Fruit fly (Drosophila melanogaster) whole organism, embryonic: ENCODE measurements around the gene CG13113.

Experiments
- ATbp ChIP-seq: fragments of 200-800 bp; sonication (Bioruptor generic); optimal IDR thresholded peaks from 2 replicates; lab custom pipeline; 2017; ENCODE audit warnings: missing biosample characterization, mild to moderate bottlenecking, missing genetic modification characterization, missing genetic modification reagents
- CG10431 ChIP-seq: fragments of 200-800 bp; sonication (Bioruptor generic); optimal IDR thresholded peaks from 3 replicates; lab custom pipeline; 2018; ENCODE audit warnings: missing biosample characterization, mild to moderate bottlenecking, missing genetic modification characterization
- CG11695 ChIP-seq: fragments of 200-800 bp; sonication (Bioruptor generic); IDR thresholded peaks from 3 replicates; pipeline ENCODE4 v1.3.6; 2022; ENCODE audit warnings: missing biosample characterization, missing genetic modification characterization
- CG13624 ChIP-seq: fragments of 200-800 bp; sonication (Bioruptor generic); optimal IDR thresholded peaks from 2 replicates; lab custom pipeline; 2016; ENCODE audit warnings: missing biosample characterization, missing genetic modification characterization
- CG17829 ChIP-seq: fragments of 200-800 bp; optimal IDR thresholded peaks from 2 replicates; lab custom pipeline; 2019; ENCODE audit warnings: missing biosample characterization, mild to moderate bottlenecking, missing genetic modification characterization, moderate library complexity
- CG18476 ChIP-seq: fragments of 200-800 bp; sonication (Bioruptor generic); optimal IDR thresholded peaks from 2 replicates; lab custom pipeline; 2016; ENCODE audit warnings: missing biosample characterization, mild to moderate bottlenecking, missing genetic modification characterization
- CG2129 ChIP-seq: fragments of 200-800 bp; sonication (Bioruptor generic); IDR thresholded peaks from 2 replicates; pipeline ENCODE4 v1.3.6; 2022; ENCODE audit warnings: missing biosample characterization, missing genetic modification characterization; ENCODE audit not compliant: partially characterized antibody
- CG30020 ChIP-seq: fragments of 200-800 bp; optimal IDR thresholded peaks from 2 replicates; lab custom pipeline; 2019; ENCODE audit warnings: missing biosample characterization, mild to moderate bottlenecking, missing genetic modification characterization, moderate library complexity
- CG33213 ChIP-seq: fragments of 200-800 bp; sonication (Bioruptor generic); optimal IDR thresholded peaks from 3 replicates; lab custom pipeline; 2016; ENCODE audit warnings: missing biosample characterization, missing genetic modification characterization
- CG4854 ChIP-seq: fragments of 200-800 bp; sonication (Bioruptor generic); optimal IDR thresholded peaks from 2 replicates; lab custom pipeline; 2016; ENCODE audit warnings: missing biosample characterization, missing genetic modification characterization, inconsistent platforms
- CG7357 ChIP-seq: fragments of 200-800 bp; sonication (Bioruptor generic); IDR thresholded peaks from 3 replicates; pipeline ENCODE4 v1.3.6; 2022; ENCODE audit warnings: missing biosample characterization, missing genetic modification characterization
- CG8944 ChIP-seq: fragments of 200-800 bp; sonication (Bioruptor generic); optimal IDR thresholded peaks from 3 replicates; lab custom pipeline; 2016; ENCODE audit warnings: missing biosample characterization, missing genetic modification characterization
- CG9932 ChIP-seq: fragments of 200-800 bp; sonication (Bioruptor generic); IDR thresholded peaks from 2 replicates; pipeline ENCODE4 v1.3.6; 2022; ENCODE audit warnings: missing biosample characterization, missing genetic modification characterization
- D ChIP-seq, 2 experiments: fragments of 200-800 bp in 1 of 2; fragments of >200 bp in 1 of 2; sonication (Bioruptor generic) in 1 of 2; optimal IDR thresholded peaks; 2 replicates in 1 of 2; 3 replicates in 1 of 2; lab custom pipeline; 2017; ENCODE audit warnings: mild to moderate bottlenecking in 1 of 2, missing biosample characterization in 1 of 2, missing genetic modification characterization in 1 of 2, missing genetic modification reagents in 1 of 2
- Drgx ChIP-seq: fragments of 200-800 bp; sonication (Bioruptor generic); IDR thresholded peaks from 2 replicates; pipeline ENCODE4 v1.3.6; 2022; ENCODE audit warnings: missing biosample characterization, missing genetic modification characterization
- E2f1 ChIP-seq: fragments of 200-800 bp; sonication (Bioruptor generic); IDR thresholded peaks from 2 replicates; pipeline ENCODE4 v1.3.6; 2022; ENCODE audit warnings: missing biosample characterization, missing genetic modification characterization
- Eip74EF ChIP-seq, 2 experiments: fragments of 200-800 bp in 1 of 2; fragments of >200 bp in 1 of 2; sonication (Bioruptor generic) in 1 of 2; optimal IDR thresholded peaks; 2 replicates each; lab custom pipeline; 2017 to 2019; ENCODE audit warnings: missing biosample characterization in 2 of 2, missing genetic modification characterization in 2 of 2, mild to moderate bottlenecking in 1 of 2, moderate library complexity in 1 of 2
- Hmr ChIP-seq: fragments of 200-800 bp; sonication (Bioruptor generic); optimal IDR thresholded peaks from 3 replicates; lab custom pipeline; 2017; ENCODE audit warnings: mild to moderate bottlenecking, missing biosample characterization, missing genetic modification reagents, missing genetic modification characterization
- Kr ChIP-seq: fragments of 200-800 bp; sonication (Bioruptor generic); optimal IDR thresholded peaks from 2 replicates; lab custom pipeline; 2017; ENCODE audit warnings: missing biosample characterization, mild to moderate bottlenecking, missing genetic modification characterization
- Med ChIP-seq: fragments of 200-800 bp; sonication (Bioruptor generic); peaks from one replicate; lab custom pipeline; 2016; ENCODE audit warnings: missing biosample characterization, missing genetic modification characterization, mild to moderate bottlenecking, inconsistent platforms, moderate library complexity
- Nf-YB ChIP-seq: fragments of 200-800 bp; sonication (Bioruptor generic); optimal IDR thresholded peaks from 3 replicates; lab custom pipeline; 2019; ENCODE audit warnings: missing biosample characterization, mild to moderate bottlenecking, missing genetic modification characterization, moderate library complexity
- Oaz ChIP-seq: fragments of 200-800 bp; sonication (Bioruptor generic); IDR thresholded peaks from 2 replicates; pipeline ENCODE4 v1.3.6; 2022; ENCODE audit warnings: missing biosample characterization, missing genetic modification characterization
- Pdp1 ChIP-seq, 2 experiments: fragments of 200-800 bp; sonication (Bioruptor generic); optimal IDR thresholded peaks; 3 replicates each; lab custom pipeline; 2016; ENCODE audit warnings: missing biosample characterization in 2 of 2, missing genetic modification characterization in 2 of 2, mild to moderate bottlenecking in 1 of 2, moderate library complexity in 1 of 2
- Ravus ChIP-seq: fragments of 200-800 bp; sonication (Bioruptor generic); IDR thresholded peaks from 2 replicates; pipeline ENCODE4 v1.3.6; 2022; ENCODE audit warnings: missing biosample characterization, missing genetic modification characterization
- Six4 ChIP-seq: fragments of 200-800 bp; sonication (Bioruptor generic); optimal IDR thresholded peaks from 2 replicates; lab custom pipeline; 2016; ENCODE audit warnings: missing biosample characterization, missing genetic modification characterization
- Sry-δ ChIP-seq: fragments of 200-800 bp; sonication (Bioruptor generic); optimal IDR thresholded peaks from 2 replicates; lab custom pipeline; 2016; ENCODE audit warnings: missing biosample characterization, missing genetic modification characterization
- Vsx1 ChIP-seq: fragments of 200-800 bp; sonication (Bioruptor generic); optimal IDR thresholded peaks from 2 replicates; lab custom pipeline; 2017; ENCODE audit warnings: missing biosample characterization, mild to moderate bottlenecking, missing genetic modification characterization, missing genetic modification reagents
- al ChIP-seq: fragments of 200-800 bp; sonication (Bioruptor generic); IDR thresholded peaks from 2 replicates; pipeline ENCODE4 v1.3.6; 2022; ENCODE audit warnings: missing biosample characterization, missing genetic modification characterization
- aop ChIP-seq: fragments of 200-800 bp; sonication (Bioruptor generic); IDR thresholded peaks from 2 replicates; pipeline ENCODE4 v1.3.6; 2022; ENCODE audit warnings: missing biosample characterization, missing genetic modification characterization
- chm ChIP-seq: fragments of 200-800 bp; sonication (Bioruptor generic); IDR thresholded peaks from 2 replicates; pipeline ENCODE4 v1.3.6; 2022; ENCODE audit warnings: missing biosample characterization, missing genetic modification characterization
- corto ChIP-seq: fragments of 200-800 bp; sonication (Bioruptor generic); optimal IDR thresholded peaks from 2 replicates; lab custom pipeline; 2016; ENCODE audit warnings: missing biosample characterization, mild to moderate bottlenecking, missing genetic modification characterization, moderate library complexity
- crc ChIP-seq: fragments of 200-800 bp; sonication (Bioruptor generic); optimal IDR thresholded peaks from 2 replicates; lab custom pipeline; 2016; ENCODE audit warnings: missing biosample characterization, missing genetic modification characterization
- cwo ChIP-seq: fragments of 200-800 bp; sonication (Bioruptor generic); optimal IDR thresholded peaks from 3 replicates; lab custom pipeline; 2017; ENCODE audit warnings: missing biosample characterization, missing genetic modification characterization, mild to moderate bottlenecking, moderate library complexity, missing genetic modification reagents
- gcm ChIP-seq: fragments of 200-800 bp; sonication (Bioruptor generic); optimal IDR thresholded peaks from 2 replicates; lab custom pipeline; 2019; ENCODE audit warnings: missing biosample characterization, mild to moderate bottlenecking, missing genetic modification characterization, moderate library complexity
- gsb ChIP-seq: fragments of 200-800 bp; sonication (Bioruptor generic); IDR thresholded peaks from 2 replicates; pipeline ENCODE4 v1.3.6; 2022; ENCODE audit warnings: missing biosample characterization, missing genetic modification characterization
- her ChIP-seq: fragments of 200-800 bp; sonication (Bioruptor generic); optimal IDR thresholded peaks from 2 replicates; lab custom pipeline; 2016; ENCODE audit warnings: missing biosample characterization, missing genetic modification characterization
- hth ChIP-seq: fragments of >200 bp; optimal IDR thresholded peaks from 2 replicates; lab custom pipeline; 2017; ENCODE audit warnings: inconsistent platforms
- ind ChIP-seq: fragments of 200-800 bp; sonication (Bioruptor generic); optimal IDR thresholded peaks from 3 replicates; lab custom pipeline; 2016; ENCODE audit warnings: missing biosample characterization, missing genetic modification characterization
- knrl ChIP-seq: fragments of 200-800 bp; sonication (Bioruptor generic); IDR thresholded peaks from 3 replicates; pipeline ENCODE4 v1.3.6; 2022; ENCODE audit warnings: missing biosample characterization, missing genetic modification characterization; ENCODE audit not compliant: partially characterized antibody
- lab ChIP-seq: fragments of 200-800 bp; sonication (Bioruptor generic); optimal IDR thresholded peaks from 3 replicates; lab custom pipeline; 2017; ENCODE audit warnings: missing biosample characterization, missing genetic modification characterization, mild to moderate bottlenecking, moderate library complexity, missing genetic modification reagents
- lola ChIP-seq, 3 experiments: fragments of >200 bp in 2 of 3; fragments of 200-800 bp in 1 of 3; sonication (Bioruptor generic) in 1 of 3; optimal IDR thresholded peaks; 2 replicates each; lab custom pipeline; 2017 to 2019; ENCODE audit warnings: missing biosample characterization in 3 of 3, missing genetic modification characterization in 3 of 3, mild to moderate bottlenecking in 1 of 3, moderate library complexity in 1 of 3
- oc ChIP-seq: fragments of 200-800 bp; sonication (Bioruptor generic); optimal IDR thresholded peaks from 2 replicates; lab custom pipeline; 2018; ENCODE audit warnings: missing biosample characterization, mild to moderate bottlenecking, missing genetic modification characterization, moderate library complexity
- psq ChIP-seq: fragments of 200-800 bp; sonication (Bioruptor generic); optimal IDR thresholded peaks from 2 replicates; lab custom pipeline; 2017; ENCODE audit warnings: missing biosample characterization, missing genetic modification characterization
- sens ChIP-seq: fragments of 200-800 bp; sonication (Bioruptor generic); peaks from one replicate; lab custom pipeline; 2016; ENCODE audit warnings: missing biosample characterization, missing genetic modification characterization
- sima ChIP-seq: fragments of 200-800 bp; sonication (Bioruptor generic); optimal IDR thresholded peaks from 2 replicates; lab custom pipeline; 2016; ENCODE audit warnings: missing biosample characterization, missing genetic modification characterization
- trem ChIP-seq: fragments of 200-800 bp; optimal IDR thresholded peaks from 3 replicates; lab custom pipeline; 2019; ENCODE audit warnings: missing biosample characterization, mild to moderate bottlenecking, missing genetic modification characterization, moderate library complexity
- tup ChIP-seq: fragments of 200-800 bp; sonication (Bioruptor generic); optimal IDR thresholded peaks from 2 replicates; lab custom pipeline; 2016; ENCODE audit warnings: missing biosample characterization, mild to moderate bottlenecking, missing genetic modification characterization, moderate library complexity
- vnd ChIP-seq: fragments of 200-800 bp; sonication (Bioruptor generic); IDR thresholded peaks from 3 replicates; pipeline ENCODE4 v1.3.6; 2022; ENCODE audit warnings: missing biosample characterization, missing genetic modification characterization; ENCODE audit not compliant: partially characterized antibody
- zen ChIP-seq: fragments of 200-800 bp; sonication (Bioruptor generic); optimal IDR thresholded peaks from 3 replicates; lab custom pipeline; 2018; ENCODE audit warnings: missing biosample characterization, mild to moderate bottlenecking, missing genetic modification characterization, moderate library complexity
- zen2 ChIP-seq: fragments of 200-800 bp; sonication (Bioruptor generic); IDR thresholded peaks from 3 replicates; pipeline ENCODE4 v1.3.6; 2022; ENCODE audit warnings: missing biosample characterization, missing genetic modification characterization; ENCODE audit not compliant: partially characterized antibody

Gene CG13113

dm6 chr2L:9564527-9564926 lies 20.6 kb downstream of the CG13113 start (continued):
- TF ChIP-seq CG11695 (GFP tag; lab: Robert Waterston, UW) (peak; percentile 49; the same call in 1 of the 3 replicates), hth (no peak), CG4854 (no peak), ind (GFP tag; lab: Kevin White, UChicago) (peak; percentile 36), Six4 (GFP tag; lab: Kevin White, UChicago) (no peak), CG13624 (GFP tag; lab: Kevin White, UChicago) (no peak), oc (no peak), CG2129 (no peak), gcm (GFP tag; lab: Kevin White, UChicago) (peak; percentile 56), chm (no peak), gsb (GFP tag; lab: Robert Waterston, UW) (no peak), knrl (no peak), sima (no peak), crc (GFP tag; lab: Kevin White, UChicago) (no peak), CG8944 (GFP tag; lab: Kevin White, UChicago) (no peak), E2f1 (GFP tag; lab: Robert Waterston, UW) (no peak; the same call in 1 of the 2 replicates), psq (no peak), aop (GFP tag; lab: Robert Waterston, UW) (no peak), her (no peak), ATbp (GFP tag; lab: Kevin White, UChicago) (peak; percentile 1), Nf-YB (GFP tag; lab: Kevin White, UChicago) (no peak), Oaz (no peak), CG9932 (GFP tag; lab: Robert Waterston, UW) (peak; percentile 52), zen2 (no peak), CG17829 (tag; lab: Kevin White, UChicago) (peak; percentile 29), lola (GFP tag; optimal IDR thresholded peaks at IDR 0.05; lab: Kevin White, UChicago) (no peak), Pdp1 (GFP tag; optimal IDR thresholded peaks at IDR 0.05; lab: Kevin White, UChicago) (no peak), zen (tag; lab: Kevin White, UChicago) (no peak), CG7357 (GFP tag; lab: Robert Waterston, UW) (no peak), al (GFP tag; lab: Robert Waterston, UW) (0 out of 2 replicates have a peak, but pooled peaks have one; percentile 19), Drgx (GFP tag; lab: Robert Waterston, UW) (peak; percentile 72), Med (no peak), CG18476 (no peak), sens (GFP tag; lab: Kevin White, UChicago) (peak; percentile 72), D (optimal IDR thresholded peaks at IDR 0.05; lab: Kevin White, UChicago) (no peak), D (GFP tag; optimal IDR thresholded peaks at IDR 0.05; lab: Kevin White, UChicago) (peak; percentile 6), vnd (GFP tag; lab: Robert Waterston, UW) (no peak), Sry-δ (GFP tag; lab: Kevin White, UChicago) (no peak), Kr (GFP tag; lab: Kevin White, UChicago) (no peak), CG33213 (GFP tag; lab: Kevin White, UChicago) (no peak), Eip74EF (GFP tag; optimal IDR thresholded peaks at IDR 0.05; lab: Kevin White, UChicago) (peak in 1 of 2 experiments; percentile 25), Ravus (GFP tag; lab: Robert Waterston, UW) (no peak), CG30020 (no peak), lab (peak; percentile 66), Hmr (GFP tag; lab: Kevin White, UChicago) (peak; percentile 63), CG10431 (GFP tag; lab: Kevin White, UChicago) (no peak), corto (GFP tag; lab: Kevin White, UChicago) (no peak), trem (tag; lab: Kevin White, UChicago) (no peak), Vsx1 (peak; percentile 21), cwo (GFP tag; lab: Kevin White, UChicago) (peak; percentile 34), tup (GFP tag; lab: Kevin White, UChicago) (no peak)
